Worm (Caenorhabditis elegans) whole organism, late embryonic: Measurements from ENCODE around the gene copz-1.

Experiments used
- C08G9.2 ChIP-seq: sonication (generic microtip); optimal IDR thresholded peaks from 2 replicates; lab custom pipeline; 2016; ENCODE audit warnings: mild to moderate bottlenecking, missing genetic modification characterization, moderate library complexity, missing compliant biosample characterization
- C38D4.7 ChIP-seq: fragments of 200-800 bp; sonication (Bioruptor generic); optimal IDR thresholded peaks from 2 replicates; lab custom pipeline; 2018; ENCODE audit warnings: mild to moderate bottlenecking, missing genetic modification characterization, moderate library complexity, missing compliant biosample characterization
- F13H6.1 ChIP-seq: sonication (generic microtip); optimal IDR thresholded peaks from 2 replicates; lab custom pipeline; 2016; ENCODE audit warnings: missing genetic modification characterization, missing compliant biosample characterization
- K09A11.1 ChIP-seq: sonication (generic microtip); optimal IDR thresholded peaks from 2 replicates; lab custom pipeline; 2017; ENCODE audit warnings: antibody characterized with exemption, mild to moderate bottlenecking, missing genetic modification characterization, missing compliant biosample characterization; ENCODE audit not compliant: insufficient read depth
- T23F11.4 ChIP-seq: fragments of 200-800 bp; sonication (Bioruptor generic); optimal IDR thresholded peaks from 2 replicates; lab custom pipeline; 2018; ENCODE audit warnings: mild to moderate bottlenecking, missing genetic modification characterization, missing compliant biosample characterization
- ahr-1 ChIP-seq: sonication (generic microtip); optimal IDR thresholded peaks from 2 replicates; lab custom pipeline; 2016; ENCODE audit warnings: missing genetic modification characterization, missing compliant biosample characterization
- ama-1 ChIP-seq: fragments of 150-350 bp; optimal IDR thresholded peaks from 2 replicates; lab custom pipeline; 2014
- ceh-14 ChIP-seq: sonication (generic microtip); optimal IDR thresholded peaks from 2 replicates; lab custom pipeline; 2016; ENCODE audit warnings: missing genotype, missing genetic modification characterization, missing compliant biosample characterization
- ceh-18 ChIP-seq: sonication (generic microtip); optimal IDR thresholded peaks from 2 replicates; lab custom pipeline; 2016; ENCODE audit warnings: missing genetic modification characterization, missing compliant biosample characterization
- ceh-2 ChIP-seq: sonication (generic microtip); optimal IDR thresholded peaks from 2 replicates; lab custom pipeline; 2016; ENCODE audit warnings: missing genotype, missing genetic modification characterization, missing compliant biosample characterization
- ceh-24 ChIP-seq: sonication (generic microtip); optimal IDR thresholded peaks from 2 replicates; lab custom pipeline; 2016; ENCODE audit warnings: mild to moderate bottlenecking, missing genetic modification characterization, missing compliant biosample characterization
- ceh-30 ChIP-seq: fragments of 150-350 bp; optimal IDR thresholded peaks from 2 replicates; lab custom pipeline; 2014; ENCODE audit warnings: missing biosample characterization, missing genetic modification characterization
- ceh-31 ChIP-seq: sonication (generic microtip); optimal IDR thresholded peaks from 2 replicates; lab custom pipeline; 2016; ENCODE audit warnings: missing genetic modification characterization, missing compliant biosample characterization
- ceh-34 ChIP-seq: sonication (generic microtip); optimal IDR thresholded peaks from 2 replicates; lab custom pipeline; 2016; ENCODE audit warnings: mild to moderate bottlenecking, missing genetic modification characterization, missing compliant biosample characterization
- ceh-48 ChIP-seq: sonication (generic microtip); optimal IDR thresholded peaks from 2 replicates; lab custom pipeline; 2016; ENCODE audit warnings: missing genetic modification characterization, inconsistent platforms, missing compliant biosample characterization
- ceh-9 ChIP-seq: sonication (generic microtip); optimal IDR thresholded peaks from 2 replicates; lab custom pipeline; 2016; ENCODE audit warnings: mild to moderate bottlenecking, missing genetic modification characterization, inconsistent platforms, missing compliant biosample characterization
- che-1 ChIP-seq: sonication (generic microtip); optimal IDR thresholded peaks from 2 replicates; lab custom pipeline; 2016; ENCODE audit warnings: mild to moderate bottlenecking, missing genetic modification characterization, missing compliant biosample characterization
- dve-1 ChIP-seq: sonication (generic microtip); optimal IDR thresholded peaks from 2 replicates; lab custom pipeline; 2017; ENCODE audit warnings: antibody characterized with exemption, mild to moderate bottlenecking, missing genetic modification characterization, missing compliant biosample characterization
- elt-2 ChIP-seq: sonication (generic microtip); optimal IDR thresholded peaks from 2 replicates; lab custom pipeline; 2016; ENCODE audit warnings: missing genetic modification reagents, missing genetic modification characterization, missing compliant biosample characterization
- ets-4 ChIP-seq: sonication (generic microtip); optimal IDR thresholded peaks from 2 replicates; lab custom pipeline; 2016; ENCODE audit warnings: missing genetic modification characterization, missing compliant biosample characterization
- eyg-1 ChIP-seq: sonication (generic microtip); optimal IDR thresholded peaks from 2 replicates; lab custom pipeline; 2016; ENCODE audit warnings: missing genotype, missing genetic modification characterization, missing compliant biosample characterization
- fax-1 ChIP-seq: sonication (generic microtip); optimal IDR thresholded peaks from 2 replicates; lab custom pipeline; 2016; ENCODE audit warnings: missing genotype, missing genetic modification characterization, missing compliant biosample characterization
- fkh-6 ChIP-seq: sonication (generic microtip); optimal IDR thresholded peaks from 2 replicates; lab custom pipeline; 2016; ENCODE audit warnings: missing genetic modification characterization, missing compliant biosample characterization
- hlh-13 ChIP-seq: fragments of 200-800 bp; sonication (Bioruptor generic); optimal IDR thresholded peaks from 2 replicates; lab custom pipeline; 2018; ENCODE audit warnings: mild to moderate bottlenecking, missing genetic modification characterization, missing compliant biosample characterization
- hlh-30 ChIP-seq: sonication (generic microtip); optimal IDR thresholded peaks from 2 replicates; lab custom pipeline; 2017; ENCODE audit warnings: antibody characterized with exemption, missing genetic modification characterization, missing compliant biosample characterization; ENCODE audit not compliant: insufficient read depth
- hlh-8 ChIP-seq: sonication (generic microtip); optimal IDR thresholded peaks from 2 replicates; lab custom pipeline; 2016; ENCODE audit warnings: missing genotype, missing genetic modification characterization, missing compliant biosample characterization
- mec-3 ChIP-seq: sonication (generic microtip); optimal IDR thresholded peaks from 2 replicates; lab custom pipeline; 2016; ENCODE audit warnings: borderline replicate concordance, missing genetic modification characterization, missing compliant biosample characterization
- nhr-232 ChIP-seq: sonication (generic microtip); optimal IDR thresholded peaks from 2 replicates; lab custom pipeline; 2016; ENCODE audit warnings: missing genetic modification characterization, missing compliant biosample characterization
- pax-1 ChIP-seq: fragments of 150-350 bp; optimal IDR thresholded peaks from 2 replicates; lab custom pipeline; 2014; ENCODE audit warnings: missing biosample characterization, missing genetic modification characterization
- pha-4 ChIP-seq: fragments of 150-350 bp; optimal IDR thresholded peaks from 2 replicates; lab custom pipeline; 2018; ENCODE audit warnings: missing biosample characterization, missing genetic modification reagents, missing genetic modification characterization
- pqm-1 ChIP-seq: sonication (generic microtip); optimal IDR thresholded peaks from 2 replicates; lab custom pipeline; 2016; ENCODE audit warnings: missing genetic modification characterization, missing compliant biosample characterization
- pros-1 ChIP-seq: fragments of 150-350 bp; optimal IDR thresholded peaks from 2 replicates; lab custom pipeline; 2014; ENCODE audit warnings: missing biosample characterization, missing genetic modification reagents, missing genetic modification characterization
- sox-2 ChIP-seq: fragments of 200-800 bp; sonication (Bioruptor generic); IDR thresholded peaks from 2 replicates; pipeline ENCODE4 v1.3.6; 2022; ENCODE audit warnings: missing genetic modification reagents, missing genetic modification characterization, missing compliant biosample characterization
- sox-4 ChIP-seq: sonication (generic microtip); optimal IDR thresholded peaks from 2 replicates; lab custom pipeline; 2017; ENCODE audit warnings: mild to moderate bottlenecking, missing genetic modification characterization, inconsistent platforms, missing compliant biosample characterization
- tbx-7 ChIP-seq: sonication (generic microtip); optimal IDR thresholded peaks from 2 replicates; lab custom pipeline; 2016; ENCODE audit warnings: missing genotype, missing genetic modification characterization, missing compliant biosample characterization
- unc-3 ChIP-seq, 2 experiments: fragments of 200-800 bp in 1 of 2; sonication (Bioruptor generic) in 1 of 2; sonication (generic microtip) in 1 of 2; conservative IDR thresholded peaks in 1 of 2; optimal IDR thresholded peaks in 1 of 2; 2 replicates each; pipeline versions ENCODE4 v1.3.6 to Lab custom; 2016 to 2022; ENCODE audit warnings: missing compliant biosample characterization in 2 of 2, missing genetic modification characterization in 2 of 2, missing genetic modification reagents in 1 of 2
- unc-55 ChIP-seq: sonication (generic microtip); optimal IDR thresholded peaks from 2 replicates; lab custom pipeline; 2017; ENCODE audit warnings: missing biosample characterization, missing genetic modification reagents, missing genetic modification characterization
- unc-86 ChIP-seq: sonication (generic microtip); optimal IDR thresholded peaks from 2 replicates; lab custom pipeline; 2016; ENCODE audit warnings: missing genetic modification characterization, missing compliant biosample characterization
- ztf-16 ChIP-seq: sonication (generic microtip); optimal IDR thresholded peaks from 2 replicates; lab custom pipeline; 2017; ENCODE audit warnings: missing genetic modification characterization, missing compliant biosample characterization

The copz-1 gene

DNA sequence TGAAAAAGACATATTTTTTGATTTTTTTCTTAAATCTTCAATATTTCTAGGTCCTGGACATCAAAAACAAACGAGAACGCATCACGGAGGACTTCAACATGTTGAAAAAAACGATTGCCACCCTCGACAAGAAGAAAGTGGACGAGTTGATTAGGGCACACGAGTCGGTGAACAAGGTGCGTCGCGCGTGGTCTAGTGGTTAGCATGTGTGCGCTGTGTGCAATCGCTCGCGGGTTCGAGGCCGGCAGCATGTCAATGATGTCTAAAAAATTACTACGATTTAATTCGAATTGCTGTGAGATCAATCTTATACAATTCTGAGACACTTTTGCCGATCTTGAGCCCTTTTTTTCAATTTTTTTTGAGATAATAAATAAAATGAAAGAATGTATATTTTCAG is 32.6 kb upstream of the copz-1 start (continued):
- TF ChIP-seq dve-1 (tag; lab: Kevin White, UChicago) (peak; percentile 77), C38D4.7 (peak; percentile 83), hlh-13 (peak; percentile 89), hlh-30 (tag; lab: Kevin White, UChicago) (peak; percentile 79), ceh-18 (tag; lab: Kevin White, UChicago) (peak; percentile 85), ceh-2 (tag; lab: Kevin White, UChicago) (peak; percentile 76), mec-3 (peak; percentile 55), tbx-7 (peak; percentile 68), unc-55 (no peak), ceh-34 (peak; percentile 87), pqm-1 (tag; lab: Kevin White, UChicago) (peak; percentile 67), ceh-48 (tag; lab: Kevin White, UChicago) (peak; percentile 78), unc-86 (tag; lab: Kevin White, UChicago) (peak; percentile 91), nhr-232 (tag; lab: Kevin White, UChicago) (peak; percentile 87), ceh-24 (tag; lab: Kevin White, UChicago) (peak; percentile 59), ama-1 (lab: Kevin White, UChicago) (no peak), K09A11.1 (tag; lab: Kevin White, UChicago) (peak; percentile 85), hlh-8 (tag; lab: Kevin White, UChicago) (peak; percentile 69), unc-3 (GFP tag; conservative IDR thresholded peaks at IDR 0.05; lab: Robert Waterston, UW) (peak; percentile 77), unc-3 (tag; optimal IDR thresholded peaks at IDR 0.05; lab: Kevin White, UChicago) (peak; percentile 84), sox-4 (tag; lab: Kevin White, UChicago) (peak; percentile 88), pha-4 (tag; lab: Kevin White, UChicago) (no peak), C08G9.2 (tag; lab: Kevin White, UChicago) (peak; percentile 73), elt-2 (tag; lab: Kevin White, UChicago) (peak; percentile 94), ceh-14 (tag; lab: Kevin White, UChicago) (peak; percentile 58), eyg-1 (tag; lab: Kevin White, UChicago) (peak; percentile 93), ahr-1 (peak; percentile 77), ztf-16 (tag; lab: Kevin White, UChicago) (peak; percentile 91)

DNA sequence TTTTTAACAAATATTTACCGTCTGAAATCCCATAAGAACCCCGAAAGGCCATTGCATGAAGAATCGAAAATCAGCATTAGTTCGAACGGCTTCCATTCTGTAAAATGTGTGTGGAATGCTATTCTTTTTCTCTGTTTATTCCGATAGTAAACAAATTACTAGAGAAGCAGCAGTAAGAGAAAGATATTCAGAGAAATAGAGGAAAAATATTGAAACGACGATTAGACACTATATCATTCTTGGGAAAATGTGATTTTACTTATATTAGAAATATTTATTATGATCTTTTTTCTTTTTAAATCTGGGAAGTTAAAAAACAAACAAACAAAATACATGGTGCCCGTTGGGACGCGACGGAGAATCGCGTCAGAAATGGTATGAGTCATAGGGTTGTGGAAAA is 29.2 kb upstream of the copz-1 start, which contains the start of gene M106.8:
Gene M106.8 (minus strand): TSS at position 101 of the 400 bp plus-strand sequence.
- TF ChIP-seq pha-4 (tag; lab: Kevin White, UChicago) (no peak), ceh-30 (no peak), ceh-9 (tag; lab: Kevin White, UChicago) (no peak), tbx-7 (no peak), pqm-1 (tag; lab: Kevin White, UChicago) (no peak), ets-4 (tag; lab: Kevin White, UChicago) (no peak), che-1 (no peak), sox-4 (tag; lab: Kevin White, UChicago) (no peak), pax-1 (tag; lab: Kevin White, UChicago) (no peak), ceh-24 (tag; lab: Kevin White, UChicago) (no peak), eyg-1 (tag; lab: Kevin White, UChicago) (no peak), pros-1 (tag; lab: Kevin White, UChicago) (no peak), ceh-31 (tag; lab: Kevin White, UChicago) (no peak), dve-1 (tag; lab: Kevin White, UChicago) (no peak), fax-1 (tag; lab: Kevin White, UChicago) (no peak), ceh-18 (tag; lab: Kevin White, UChicago) (no peak), F13H6.1 (tag; lab: Kevin White, UChicago) (no peak), fkh-6 (tag; lab: Kevin White, UChicago) (no peak), sox-2 (GFP tag; lab: Robert Waterston, UW) (no peak), T23F11.4 (GFP tag; lab: Kevin White, UChicago) (no peak)
